Worm (Caenorhabditis elegans) whole organism, young adult: ENCODE results near the gene cth-2.

Experiments
- D2030.7 ChIP-seq: fragments of 200-800 bp; sonication (Bioruptor generic); IDR thresholded peaks from 2 replicates; pipeline ENCODE4 v1.3.6; 2022; ENCODE audit warnings: missing genetic modification reagents, missing genetic modification characterization, missing compliant biosample characterization
- F37B4.10 ChIP-seq: fragments of 200-800 bp; sonication (Bioruptor generic); IDR thresholded peaks from 2 replicates; pipeline ENCODE4 v1.3.6; 2022; ENCODE audit warnings: missing genetic modification characterization, missing compliant biosample characterization
- F49E8.2 ChIP-seq: sonication (generic microtip); optimal IDR thresholded peaks from 3 replicates; lab custom pipeline; 2017; ENCODE audit warnings: missing genetic modification characterization, mild to moderate bottlenecking, missing compliant biosample characterization, antibody characterized with exemption, moderate library complexity; ENCODE audit not compliant: insufficient read depth
- F52B5.7 ChIP-seq: sonication (generic microtip); optimal IDR thresholded peaks from 2 replicates; lab custom pipeline; 2016; ENCODE audit warnings: mild to moderate bottlenecking, missing genetic modification characterization, missing compliant biosample characterization
- F55B11.4 ChIP-seq: sonication (generic microtip); optimal IDR thresholded peaks from 2 replicates; lab custom pipeline; 2016; ENCODE audit warnings: missing compliant biosample characterization, missing genetic modification characterization, borderline replicate concordance; ENCODE audit not compliant: insufficient read depth
- Y79H2A.3 ChIP-seq: fragments of 200-800 bp; sonication (Bioruptor generic); conservative IDR thresholded peaks from 2 replicates; pipeline ENCODE4 v1.3.6; 2022; ENCODE audit warnings: missing genetic modification reagents, missing genetic modification characterization, missing compliant biosample characterization
- Y95B8A.8 ChIP-seq: fragments of 200-800 bp; sonication (Bioruptor generic); IDR thresholded peaks from 2 replicates; pipeline ENCODE4 v1.3.6; 2022; ENCODE audit warnings: missing genetic modification reagents, missing genetic modification characterization, missing compliant biosample characterization
- atf-7 ChIP-seq: sonication (generic microtip); optimal IDR thresholded peaks from 2 replicates; lab custom pipeline; 2017; ENCODE audit warnings: mild to moderate bottlenecking, missing genetic modification characterization, missing compliant biosample characterization
- attf-5 ChIP-seq: fragments of 200-800 bp; sonication (Bioruptor generic); optimal IDR thresholded peaks from 2 replicates; lab custom pipeline; 2018; ENCODE audit warnings: mild to moderate bottlenecking, missing genetic modification characterization, missing compliant biosample characterization
- bed-1 ChIP-seq: fragments of 200-800 bp; sonication (Bioruptor generic); IDR thresholded peaks from 2 replicates; pipeline ENCODE4 v1.3.6; 2022; ENCODE audit warnings: missing genetic modification reagents, missing genetic modification characterization, missing compliant biosample characterization
- cebp-2 ChIP-seq: fragments of 200-800 bp; sonication (Bioruptor generic); IDR thresholded peaks from 2 replicates; pipeline ENCODE4 v1.3.6; 2022; ENCODE audit warnings: missing genetic modification characterization, missing compliant biosample characterization
- ceh-58 ChIP-seq: fragments of 200-800 bp; sonication (Bioruptor generic); IDR thresholded peaks from 2 replicates; pipeline ENCODE4 v1.3.6; 2022; ENCODE audit warnings: missing genetic modification characterization, missing compliant biosample characterization
- die-1 ChIP-seq: sonication (generic microtip); optimal IDR thresholded peaks from 2 replicates; lab custom pipeline; 2016; ENCODE audit warnings: missing genotype, mild to moderate bottlenecking, missing genetic modification characterization, missing compliant biosample characterization
- dox-1 ChIP-seq: fragments of 200-800 bp; sonication (Bioruptor generic); IDR thresholded peaks from 2 replicates; pipeline ENCODE4 v1.3.6; 2022; ENCODE audit warnings: missing genetic modification reagents, missing genetic modification characterization, missing compliant biosample characterization
- dpl-1 ChIP-seq: fragments of 150-350 bp; optimal IDR thresholded peaks from 2 replicates; lab custom pipeline; 2014; ENCODE audit warnings: missing biosample characterization, missing genetic modification reagents, missing genetic modification characterization
- egl-44 ChIP-seq: fragments of 200-800 bp; sonication (Bioruptor generic); IDR thresholded peaks from 2 replicates; pipeline ENCODE4 v1.3.6; 2022; ENCODE audit warnings: missing genetic modification reagents, missing genetic modification characterization, missing compliant biosample characterization
- him-1 ChIP-seq: sonication (generic microtip); optimal IDR thresholded peaks from 2 replicates; lab custom pipeline; 2016; ENCODE audit warnings: missing genotype, missing genetic modification reagents, missing genetic modification characterization, missing compliant biosample characterization
- hlh-12 ChIP-seq: sonication (generic microtip); optimal IDR thresholded peaks from 2 replicates; lab custom pipeline; 2016; ENCODE audit warnings: missing genetic modification characterization, missing compliant biosample characterization
- lag-1 ChIP-seq: fragments of 200-800 bp; sonication (Bioruptor generic); IDR thresholded peaks from 2 replicates; pipeline ENCODE4 v1.3.6; 2022; ENCODE audit warnings: missing genetic modification reagents, missing genetic modification characterization, missing compliant biosample characterization
- let-526 ChIP-seq: fragments of 200-800 bp; sonication (Bioruptor generic); IDR thresholded peaks from 2 replicates; pipeline ENCODE4 v1.3.6; 2022; ENCODE audit warnings: missing genetic modification reagents, missing genetic modification characterization, missing compliant biosample characterization
- lin-26 ChIP-seq: fragments of 200-800 bp; sonication (Bioruptor generic); IDR thresholded peaks from 2 replicates; pipeline ENCODE4 v1.3.6; 2022; ENCODE audit warnings: missing genetic modification reagents, missing genetic modification characterization, missing compliant biosample characterization
- madf-8 ChIP-seq: fragments of 200-800 bp; sonication (Bioruptor generic); conservative IDR thresholded peaks from 2 replicates; pipeline ENCODE4 v1.3.6; 2022; ENCODE audit warnings: missing genetic modification reagents, missing genetic modification characterization, missing compliant biosample characterization
- mcd-1 ChIP-seq: fragments of 200-800 bp; sonication (Bioruptor generic); IDR thresholded peaks from 2 replicates; pipeline ENCODE4 v1.3.6; 2022; ENCODE audit warnings: missing genetic modification reagents, missing genetic modification characterization, missing compliant biosample characterization
- nhr-120 ChIP-seq: fragments of 200-800 bp; sonication (Bioruptor generic); IDR thresholded peaks from 2 replicates; pipeline ENCODE4 v1.3.6; 2022; ENCODE audit warnings: missing genetic modification characterization, missing compliant biosample characterization
- nhr-80 ChIP-seq: sonication (generic microtip); optimal IDR thresholded peaks from 2 replicates; lab custom pipeline; 2016; ENCODE audit warnings: missing genetic modification characterization, missing compliant biosample characterization
- rec-8 ChIP-seq, 2 experiments: sonication (generic microtip); optimal IDR thresholded peaks; 2 replicates each; lab custom pipeline; 2016; ENCODE audit warnings: mild to moderate bottlenecking in 2 of 2, missing genetic modification characterization in 2 of 2, missing genetic modification reagents in 2 of 2, missing genotype in 2 of 2, missing biosample characterization in 1 of 2, missing compliant biosample characterization in 1 of 2, moderate library complexity in 1 of 2
- repo-1 ChIP-seq: sonication (generic microtip); optimal IDR thresholded peaks from 2 replicates; lab custom pipeline; 2017; ENCODE audit warnings: mild to moderate bottlenecking, missing genetic modification characterization, missing compliant biosample characterization
- rpc-1 ChIP-seq, 2 experiments: fragments of 150-350 bp in 1 of 2; sonication (generic microtip) in 1 of 2; optimal IDR thresholded peaks; 2 replicates each; lab custom pipeline; 2014 to 2018; ENCODE audit warnings: missing biosample characterization in 1 of 2, missing genetic modification characterization in 1 of 2, missing genetic modification reagents in 1 of 2, missing genotype in 1 of 2
- sdz-38 ChIP-seq: sonication (generic microtip); optimal IDR thresholded peaks from 2 replicates; lab custom pipeline; 2016; ENCODE audit warnings: missing genotype, missing genetic modification characterization, missing compliant biosample characterization
- sptf-2 ChIP-seq: fragments of 200-800 bp; sonication (Bioruptor generic); optimal IDR thresholded peaks from 2 replicates; lab custom pipeline; 2018; ENCODE audit warnings: mild to moderate bottlenecking, missing genetic modification characterization, missing compliant biosample characterization
- tlf-1 ChIP-seq: fragments of 200-800 bp; sonication (Bioruptor generic); optimal IDR thresholded peaks from 2 replicates; lab custom pipeline; 2018; ENCODE audit warnings: mild to moderate bottlenecking, missing genetic modification characterization, missing compliant biosample characterization
- unc-130 ChIP-seq: sonication (generic microtip); optimal IDR thresholded peaks from 2 replicates; lab custom pipeline; 2016; ENCODE audit warnings: missing genetic modification reagents, missing genetic modification characterization, missing compliant biosample characterization
- zfh-2 ChIP-seq: fragments of 200-800 bp; sonication (Bioruptor generic); conservative IDR thresholded peaks from 2 replicates; pipeline ENCODE4 v1.3.6; 2022; ENCODE audit warnings: missing genetic modification reagents, missing genetic modification characterization, missing compliant biosample characterization
- ztf-18 ChIP-seq: sonication (generic microtip); optimal IDR thresholded peaks from 2 replicates; lab custom pipeline; 2016; ENCODE audit warnings: missing genotype, mild to moderate bottlenecking, missing genetic modification characterization, missing compliant biosample characterization
- ztf-25 ChIP-seq: fragments of 200-800 bp; sonication (Bioruptor generic); IDR thresholded peaks from 2 replicates; pipeline ENCODE4 v1.3.6; 2022; ENCODE audit warnings: missing genetic modification reagents, missing genetic modification characterization, missing compliant biosample characterization
- ztf-26 ChIP-seq: sonication (generic microtip); optimal IDR thresholded peaks from 2 replicates; lab custom pipeline; 2017; ENCODE audit warnings: missing genetic modification characterization, missing compliant biosample characterization
- ztf-6 ChIP-seq: fragments of 200-800 bp; sonication (Bioruptor generic); IDR thresholded peaks from 2 replicates; pipeline ENCODE4 v1.3.6; 2022; ENCODE audit warnings: missing genetic modification reagents, missing genetic modification characterization, missing compliant biosample characterization

Gene cth-2

DNA sequence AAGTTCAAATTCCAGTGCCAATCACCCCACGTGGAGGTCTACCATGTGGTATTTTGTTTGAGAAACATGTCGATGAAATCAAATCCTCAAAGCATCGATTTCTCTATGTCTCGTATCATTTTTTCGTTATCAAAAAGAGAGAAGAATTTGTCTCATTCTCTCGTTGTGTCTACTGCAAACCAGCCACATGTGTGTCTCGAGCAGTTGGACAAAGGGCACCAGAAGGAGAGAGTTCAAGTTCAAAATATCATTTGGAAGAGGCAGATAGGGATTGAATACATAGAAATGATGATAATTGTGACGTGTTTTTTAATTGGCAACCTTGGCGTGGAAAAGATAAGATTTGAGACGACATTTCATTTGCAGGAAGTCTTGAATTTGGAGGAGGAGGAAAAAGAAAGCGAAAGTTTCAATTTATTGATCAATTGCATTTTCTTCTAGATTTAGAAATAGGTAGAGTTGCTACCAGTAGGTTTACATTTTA, 1.6 kb upstream of the cth-2 start (continued):
- TF ChIP-seq attf-5 (GFP tag; lab: Kevin White, UChicago) (peak; percentile 62), F49E8.2 (tag; lab: Kevin White, UChicago) (no peak), him-1 (tag; lab: Kevin White, UChicago) (no peak), sdz-38 (tag; lab: Kevin White, UChicago) (no peak), ztf-26 (tag; lab: Kevin White, UChicago) (peak; percentile 36), repo-1 (tag; lab: Kevin White, UChicago) (no peak)
- TF ChIP-seq, all 124 proteins: peak for 14

DNA sequence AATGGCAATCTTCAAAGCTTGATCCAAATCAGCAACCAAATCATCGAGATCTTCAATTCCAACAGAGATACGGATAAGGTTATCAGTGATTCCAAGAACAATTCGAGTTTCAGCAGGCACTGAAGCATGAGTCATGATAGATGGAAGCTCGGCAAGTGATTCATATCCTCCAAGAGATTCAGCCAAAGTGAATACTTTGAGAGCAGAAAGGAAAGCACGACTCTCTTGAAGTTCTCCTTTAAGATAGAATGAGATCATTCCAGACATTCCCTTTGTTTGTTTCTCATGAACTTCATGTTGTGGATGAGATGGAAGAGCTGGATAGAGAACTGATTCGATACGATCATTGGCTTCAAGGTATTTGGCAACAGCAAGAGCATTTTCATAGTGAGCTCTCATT, 1.4 kb downstream of the cth-2 start:
- TF ChIP-seq cebp-2 (GFP tag; lab: Robert Waterston, UW) (no peak), lin-26 (GFP tag; lab: Robert Waterston, UW) (no peak), egl-44 (0 out of 2 replicates have a peak, but pooled peaks have one; percentile 17), F52B5.7 (tag; lab: Kevin White, UChicago) (no peak), rpc-1 (optimal IDR thresholded peaks at IDR 0.05; lab: Kevin White, UChicago) (no peak), rpc-1 (tag; optimal IDR thresholded peaks at IDR 0.05; lab: Kevin White, UChicago) (no peak), tlf-1 (no peak), Y95B8A.8 (no peak), F55B11.4 (tag; lab: Kevin White, UChicago) (no peak), Y79H2A.3 (no peak), mcd-1 (0 out of 2 replicates have a peak, but pooled peaks have one; percentile 12), rec-8 (tag; optimal IDR thresholded peaks at IDR 0.05; lab: Kevin White, UChicago) (no peak), madf-8 (no peak), nhr-80 (tag; lab: Kevin White, UChicago) (no peak), him-1 (tag; lab: Kevin White, UChicago) (peak; percentile 28), atf-7 (no peak), dox-1 (no peak), dpl-1 (no peak), unc-130 (GFP tag; lab: Kevin White, UChicago) (no peak), F37B4.10 (GFP tag; lab: Robert Waterston, UW) (no peak), sdz-38 (tag; lab: Kevin White, UChicago) (no peak)
- TF ChIP-seq, all 124 proteins: peak for 3

DNA sequence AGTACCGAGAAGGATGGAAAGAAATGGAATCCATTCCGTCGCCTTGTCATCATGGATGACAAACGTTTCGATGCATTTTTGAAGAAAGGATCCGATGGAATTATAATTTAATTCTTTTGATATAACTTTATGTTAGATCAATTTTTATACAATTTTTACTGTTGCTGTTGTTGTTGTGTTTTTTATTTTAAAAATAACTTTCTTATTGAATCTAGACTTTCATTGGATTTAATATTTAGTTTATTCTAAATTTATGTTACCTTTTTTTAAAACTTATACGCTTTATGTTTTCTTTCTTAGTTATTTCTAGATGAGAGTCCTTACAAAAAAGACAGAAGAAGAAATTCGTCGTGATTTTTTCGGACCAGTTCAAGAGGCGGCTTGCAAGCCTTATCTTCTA, 2.8 kb downstream of the cth-2 start, which contains the start of gene ZK1127.3:
Gene ZK1127.3 (plus strand): TSS at position 301 of the 400 bp plus-strand sequence.
- TF ChIP-seq nhr-120 (no peak), bed-1 (no peak), die-1 (tag; lab: Kevin White, UChicago) (no peak), ztf-6 (no peak), ceh-58 (GFP tag; lab: Robert Waterston, UW) (no peak)
- TF ChIP-seq, all 124 proteins: peak for 0

DNA sequence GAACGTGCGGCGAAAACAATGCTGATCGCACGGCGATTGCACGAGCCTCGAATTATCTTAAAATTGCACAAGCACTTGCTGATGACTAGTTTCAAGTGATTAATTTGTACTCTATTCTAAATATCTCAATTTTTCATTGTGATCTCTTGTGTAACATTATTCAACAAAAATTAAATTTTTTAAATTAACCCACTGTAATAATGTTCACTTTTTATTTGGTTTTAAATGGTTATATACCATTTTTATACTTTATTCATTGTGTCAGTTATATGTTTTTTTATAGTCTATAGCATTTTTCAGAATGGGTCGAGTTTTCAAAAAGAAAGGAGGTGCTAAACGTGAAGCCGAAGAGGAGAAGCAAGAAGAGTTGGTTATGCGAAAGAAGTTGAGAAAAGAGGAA, 4.1 kb downstream of the cth-2 start, which contains the start of gene ZK1127.4:
Gene ZK1127.4 (plus strand): TSS at position 301 of the 400 bp plus-strand sequence.
- no peak for TF ChIP-seq let-526 (GFP tag; lab: Robert Waterston, UW)
- TF ChIP-seq hlh-12 (tag; lab: Kevin White, UChicago), result no peak
- TF ChIP-seq ztf-25, result no peak
- no peak for TF ChIP-seq ztf-18 (tag; lab: Kevin White, UChicago)
- TF ChIP-seq lag-1, result no peak
- no peak for TF ChIP-seq D2030.7
- TF ChIP-seq zfh-2, result no peak
- TF ChIP-seq sptf-2 (GFP tag; lab: Kevin White, UChicago), result no peak
